Fruit fly (Drosophila melanogaster): Measurements from ENCODE around the gene HP1D3csd.

The HP1D3csd gene

DNA sequence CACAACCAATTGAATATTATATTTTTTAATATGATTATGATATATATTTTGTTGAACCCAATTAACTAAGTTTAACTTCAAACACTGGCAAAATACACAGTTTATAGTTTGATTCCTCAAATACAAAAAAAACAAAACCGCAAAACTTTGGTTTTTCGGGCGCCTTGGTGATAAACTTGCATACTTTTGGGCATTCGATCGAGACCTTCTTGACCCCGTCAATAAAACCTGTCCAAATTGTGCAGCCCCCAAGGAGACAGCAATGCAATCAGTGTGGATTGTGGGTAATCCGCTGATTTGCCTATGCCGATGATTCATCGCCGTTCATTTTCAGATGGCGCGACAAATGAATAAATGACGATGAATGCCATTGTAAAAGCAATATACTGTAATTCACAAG lies 32.5 kb upstream of the HP1D3csd start:
- TF ChIP-seq CG8478 (optimal IDR thresholded peaks at IDR 0.05) (no peak), usp (GFP tag; optimal IDR thresholded peaks at IDR 0.05) (no peak), Dll (optimal IDR thresholded peaks at IDR 0.05) (no peak), pan (optimal IDR thresholded peaks at IDR 0.05) (no peak), EcR (GFP tag; optimal IDR thresholded peaks at IDR 0.05) (no peak), psq (optimal IDR thresholded peaks at IDR 0.05) (no peak)

- TF ChIP-seq CG8478 (optimal IDR thresholded peaks at IDR 0.05) = no peak
- TF ChIP-seq EcR (GFP tag; optimal IDR thresholded peaks at IDR 0.05) = no peak
- no peak for TF ChIP-seq usp (GFP tag; optimal IDR thresholded peaks at IDR 0.05)
- no peak for TF ChIP-seq pan (optimal IDR thresholded peaks at IDR 0.05)
- TF ChIP-seq psq (optimal IDR thresholded peaks at IDR 0.05) = no peak
- TF ChIP-seq Dll (optimal IDR thresholded peaks at IDR 0.05) = no peak
Measured at dm6 chrX:19158519-19159289, 31.3 kb upstream of the HP1D3csd start.

DNA sequence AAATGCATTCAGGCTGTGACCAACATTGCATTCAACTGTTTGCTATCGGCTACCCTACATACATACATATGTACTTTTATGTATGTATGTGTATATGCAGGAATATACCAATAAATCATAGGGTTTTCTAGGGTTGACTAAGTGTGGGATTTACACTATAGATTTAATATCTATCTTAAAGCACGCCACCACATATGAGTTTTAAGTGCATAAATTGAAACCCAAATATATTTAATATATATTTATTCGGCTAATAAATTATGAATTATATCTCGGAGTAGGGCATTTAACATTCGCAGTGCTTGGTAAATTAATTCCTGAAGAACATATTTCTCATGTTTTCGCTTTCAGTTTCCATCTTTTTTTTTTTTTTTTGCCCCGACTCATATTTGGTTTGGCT lies 30.1 kb upstream of the HP1D3csd start:
- TF ChIP-seq pan (optimal IDR thresholded peaks at IDR 0.05) (no peak), usp (GFP tag; optimal IDR thresholded peaks at IDR 0.05) (no peak), CG8478 (optimal IDR thresholded peaks at IDR 0.05) (no peak), Dll (optimal IDR thresholded peaks at IDR 0.05) (no peak), psq (optimal IDR thresholded peaks at IDR 0.05) (no peak), EcR (GFP tag; optimal IDR thresholded peaks at IDR 0.05) (no peak)

dm6 chrX:19160635-19161407 lies 29.2 kb upstream of the HP1D3csd start:
- TF ChIP-seq pan (optimal IDR thresholded peaks at IDR 0.05) (no peak), usp (GFP tag; optimal IDR thresholded peaks at IDR 0.05) (no peak), psq (optimal IDR thresholded peaks at IDR 0.05) (no peak), EcR (GFP tag; optimal IDR thresholded peaks at IDR 0.05) (no peak), CG8478 (optimal IDR thresholded peaks at IDR 0.05) (no peak), Dll (optimal IDR thresholded peaks at IDR 0.05) (no peak)

dm6 chrX:19162249-19162914 lies 27.6 kb upstream of the HP1D3csd start:
- TF ChIP-seq psq (optimal IDR thresholded peaks at IDR 0.05) (no peak), pan (optimal IDR thresholded peaks at IDR 0.05) (no peak)

dm6 chrX:19163446-19163845 lies 26.6 kb upstream of the HP1D3csd start:
- TF ChIP-seq Dll (optimal IDR thresholded peaks at IDR 0.05) (no peak), EcR (GFP tag; optimal IDR thresholded peaks at IDR 0.05) (no peak), pan (optimal IDR thresholded peaks at IDR 0.05) (no peak), usp (GFP tag; optimal IDR thresholded peaks at IDR 0.05) (no peak), psq (optimal IDR thresholded peaks at IDR 0.05) (no peak), CG8478 (optimal IDR thresholded peaks at IDR 0.05) (no peak)

DNA sequence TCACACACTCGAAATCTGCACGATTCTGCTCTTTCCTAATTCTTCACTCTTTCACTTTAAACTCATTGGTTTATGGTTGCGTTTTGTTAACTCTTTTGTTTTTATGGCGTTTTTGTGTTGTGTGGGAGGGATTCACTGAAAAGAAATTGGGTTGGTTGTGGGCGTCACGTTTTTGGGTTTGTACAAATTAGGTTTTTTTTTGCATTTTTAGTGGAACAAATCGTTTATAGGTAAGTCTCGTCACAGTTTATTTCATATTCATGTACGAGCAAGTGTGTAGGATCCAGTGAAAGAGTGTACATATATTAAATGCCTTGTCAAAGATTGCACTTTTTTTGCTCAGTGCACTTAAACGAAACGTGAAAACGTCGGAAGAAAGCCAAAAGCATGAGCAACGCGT lies 25.3 kb upstream of the HP1D3csd start:
- no peak for TF ChIP-seq CG8478 (optimal IDR thresholded peaks at IDR 0.05)
- TF ChIP-seq Dll (optimal IDR thresholded peaks at IDR 0.05) = no peak

DNA sequence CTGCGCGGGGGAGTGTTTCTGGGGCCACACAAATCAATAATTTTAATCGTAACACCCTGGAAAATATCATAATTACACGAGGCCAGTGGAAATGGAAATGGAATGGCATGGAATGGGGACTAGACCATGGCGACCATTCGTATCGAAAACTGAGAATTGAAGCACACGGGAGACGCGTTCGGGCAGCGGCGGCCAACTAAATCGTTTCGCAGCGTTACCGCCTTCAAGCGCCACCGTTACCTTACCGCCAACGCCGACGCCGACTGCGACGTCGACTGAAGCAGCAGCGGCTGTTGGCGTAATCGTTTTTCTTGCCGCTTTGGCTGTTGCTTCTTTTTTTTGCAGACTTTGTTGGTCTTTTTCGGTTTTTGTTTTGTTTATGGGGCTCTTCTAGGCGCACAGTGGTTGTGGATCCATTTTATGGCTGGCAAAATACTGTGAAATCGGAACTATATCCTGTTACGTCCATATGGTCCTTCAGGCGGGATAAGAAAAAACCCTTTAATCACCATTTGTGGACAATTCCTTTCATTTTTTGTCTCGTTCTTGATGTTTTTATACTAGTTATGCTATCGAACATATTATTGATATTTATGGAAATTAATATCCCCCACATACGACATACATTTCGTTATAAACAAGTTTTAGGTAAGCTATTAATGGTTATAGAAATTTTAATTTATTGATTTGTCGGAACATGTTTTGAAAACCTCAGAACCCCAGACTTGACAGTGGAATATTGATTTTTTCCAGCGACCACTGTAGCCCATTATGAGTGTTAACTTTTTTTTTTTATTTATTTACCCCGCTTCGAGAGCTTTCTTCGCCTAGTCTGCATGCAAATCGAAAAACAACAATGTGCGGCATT lies 24.6 kb upstream of the HP1D3csd start:
- TF ChIP-seq pan (optimal IDR thresholded peaks at IDR 0.05) (no peak), CG8478 (optimal IDR thresholded peaks at IDR 0.05) (no peak), EcR (GFP tag; optimal IDR thresholded peaks at IDR 0.05) (no peak), usp (GFP tag; optimal IDR thresholded peaks at IDR 0.05) (no peak), Dll (optimal IDR thresholded peaks at IDR 0.05) (no peak), psq (optimal IDR thresholded peaks at IDR 0.05) (no peak)

DNA sequence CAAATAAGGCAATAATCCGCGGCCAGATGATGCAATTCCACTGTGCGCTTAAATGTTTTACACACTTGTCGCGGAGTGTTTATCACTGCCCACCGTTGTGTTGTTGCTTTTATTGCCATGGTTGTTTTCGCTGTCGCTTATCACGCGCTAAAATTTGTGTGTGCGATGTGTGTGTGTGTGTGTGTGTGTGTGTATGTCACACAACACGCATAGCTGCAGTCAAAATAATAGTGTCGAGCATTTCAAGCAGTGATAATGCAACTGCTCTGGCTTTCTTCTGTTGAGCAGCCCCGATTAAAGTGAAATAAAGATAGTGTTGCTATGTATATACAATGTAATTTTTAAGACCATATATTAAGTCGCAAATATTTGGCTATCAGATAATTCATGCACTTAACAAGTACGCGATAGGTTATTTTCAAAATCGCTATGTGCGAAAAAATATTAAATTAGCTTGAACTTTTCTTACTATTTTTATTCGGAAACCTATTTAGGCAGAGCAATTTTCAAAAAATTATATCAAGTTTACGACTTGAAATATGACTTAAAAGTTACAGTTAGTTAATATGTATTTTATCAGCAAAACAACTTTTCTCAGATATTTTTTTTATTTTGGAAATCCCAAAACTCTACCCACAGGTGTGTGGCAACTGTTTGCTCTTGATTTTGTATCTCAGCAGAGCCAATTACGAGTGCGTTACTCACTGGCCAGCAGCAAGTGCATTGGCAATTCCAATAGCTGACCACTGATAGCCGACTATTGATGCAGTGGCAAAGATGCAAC lies 23.7 kb upstream of the HP1D3csd start:
- no peak for TF ChIP-seq Dll (optimal IDR thresholded peaks at IDR 0.05)

- no peak for TF ChIP-seq EcR (GFP tag; optimal IDR thresholded peaks at IDR 0.05)
- TF ChIP-seq usp (GFP tag; optimal IDR thresholded peaks at IDR 0.05) = no peak
- TF ChIP-seq CG8478 (optimal IDR thresholded peaks at IDR 0.05) = no peak
- no peak for TF ChIP-seq pan (optimal IDR thresholded peaks at IDR 0.05)
- no peak for TF ChIP-seq Dll (optimal IDR thresholded peaks at IDR 0.05)
- no peak for TF ChIP-seq psq (optimal IDR thresholded peaks at IDR 0.05)
Measured at dm6 chrX:19167032-19167568, 22.9 kb upstream of the HP1D3csd start, which contains the start of gene RhoGAP18B. Gene RhoGAP18B, minus strand, starts transcription at chrX:19167082.

Data from whole organism.